Worm (Caenorhabditis elegans) whole organism, early embryonic: ENCODE data around the gene R13H4.2.

ENCODE experiments used
- ama-1 ChIP-seq: fragments of 150-350 bp; optimal IDR thresholded peaks from 2 replicates; lab custom pipeline; 2014
- hnd-1 ChIP-seq: sonication (generic microtip); optimal IDR thresholded peaks from 2 replicates; lab custom pipeline; 2016; ENCODE audit warnings: missing genetic modification characterization, missing compliant biosample characterization
- pes-1 ChIP-seq: fragments of 200-800 bp; sonication (Bioruptor generic); IDR thresholded peaks from 2 replicates; pipeline ENCODE4 v1.3.6; 2022; ENCODE audit warnings: missing genetic modification reagents, missing genetic modification characterization, missing compliant biosample characterization
- tbx-37 ChIP-seq: fragments of 200-800 bp; sonication (Bioruptor generic); conservative IDR thresholded peaks from 2 replicates; pipeline ENCODE4 v1.3.6; 2022; ENCODE audit warnings: missing genetic modification reagents, missing genetic modification characterization, missing compliant biosample characterization

DNA sequence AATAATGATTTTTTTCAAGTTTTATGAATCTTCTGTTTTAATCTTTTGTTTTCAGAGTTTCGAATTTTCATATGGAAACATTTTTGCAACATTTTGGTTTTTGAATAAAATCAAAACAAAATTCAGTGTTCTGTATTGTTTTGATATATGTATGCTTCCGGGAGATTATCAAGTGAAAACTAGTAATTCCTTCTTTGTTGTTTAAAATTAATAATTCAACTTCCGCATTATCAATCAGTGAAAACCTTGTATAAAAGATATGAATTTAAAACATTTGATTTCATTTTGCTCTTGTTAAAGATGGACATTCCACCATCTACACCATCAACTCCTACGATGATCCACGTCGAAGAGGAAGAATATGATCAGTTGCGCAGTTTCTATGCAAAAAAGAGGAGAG, 43.5 kb downstream of the R13H4.2 start, which contains the start of gene sulp-5:
- TF ChIP-seq pes-1 (GFP tag; lab: Robert Waterston, UW) (no peak), tbx-37 (GFP tag; lab: Robert Waterston, UW) (no peak), ama-1 (lab: Kevin White, UChicago) (no peak), hnd-1 (tag; lab: Kevin White, UChicago) (no peak)
